Worm (Caenorhabditis elegans): ENCODE measurements around the gene gtap-2.

The gtap-2 gene

ce11 chrIII:9826005-9826404, 17.7 kb downstream of the gtap-2 start:
- TF ChIP-seq mep-1 (tag; optimal IDR thresholded peaks at IDR 0.05) (peak; percentile 3), unc-39 (tag; optimal IDR thresholded peaks at IDR 0.05) (no peak), sptf-1 (tag; optimal IDR thresholded peaks at IDR 0.05) (no peak)

DNA sequence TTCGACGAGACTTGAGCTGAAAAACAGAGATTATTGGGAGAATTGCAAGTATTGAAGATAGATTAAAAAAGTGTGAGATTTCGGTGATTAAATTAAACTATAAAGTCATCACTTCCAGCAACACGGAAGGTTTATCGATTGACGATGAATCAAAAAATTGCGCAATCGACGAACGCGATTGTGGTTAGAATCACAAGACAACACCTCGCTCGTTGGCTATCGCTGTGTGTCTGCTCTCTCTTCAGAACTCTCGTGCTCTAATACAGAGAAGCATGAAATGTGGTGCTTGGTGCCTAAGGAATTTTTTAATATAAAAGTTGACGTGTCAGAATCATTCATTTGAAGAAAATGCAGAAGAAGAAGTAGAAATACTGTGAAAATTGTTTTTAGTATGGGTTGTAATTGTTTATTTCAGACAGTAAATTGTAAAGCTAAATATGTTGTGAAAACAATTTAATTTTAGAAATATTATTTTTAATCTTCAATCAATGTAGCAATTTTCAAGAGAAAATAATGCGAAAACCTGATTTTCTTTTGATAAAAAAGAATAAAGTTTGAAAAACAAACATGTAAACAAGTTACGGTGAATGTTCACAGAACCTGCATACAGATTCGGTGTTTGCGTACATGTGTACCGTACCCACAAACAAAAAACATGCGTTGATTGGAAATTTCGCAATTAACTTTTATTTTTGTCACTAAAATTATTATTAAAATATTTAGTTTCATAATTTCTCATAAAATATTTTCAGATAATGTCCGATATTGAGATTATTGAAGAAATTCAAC, 19.0 kb downstream of the gtap-2 start, which contains the start of the genes ZK632.10 and ZK632.11:
Gene ZK632.10, minus strand, starts transcription at position 560 of the 789 bp plus-strand sequence.
Gene ZK632.11, plus strand, starts transcription at position 753 of the 789 bp plus-strand sequence.
- no peak for TF ChIP-seq nhr-76 (tag; optimal IDR thresholded peaks at IDR 0.05)
- TF ChIP-seq ceh-39 (tag; optimal IDR thresholded peaks at IDR 0.05): no peak
- TF ChIP-seq ceh-83 (GFP tag; optimal IDR thresholded peaks at IDR 0.05): no peak
- TF ChIP-seq elt-3 (tag; optimal IDR thresholded peaks at IDR 0.05): no peak
- TF ChIP-seq ham-2 (GFP tag; optimal IDR thresholded peaks at IDR 0.05): no peak
- peak; percentile 61 for TF ChIP-seq ces-1 (GFP tag; optimal IDR thresholded peaks at IDR 0.05)
- TF ChIP-seq snpc-4 (tag; optimal IDR thresholded peaks at IDR 0.05): no peak
- TF ChIP-seq sem-2 (GFP tag; optimal IDR thresholded peaks at IDR 0.05): no peak
- TF ChIP-seq lin-32 (GFP tag; optimal IDR thresholded peaks at IDR 0.05): no peak
- no peak for TF ChIP-seq lin-13 (tag; optimal IDR thresholded peaks at IDR 0.05)
- no peak for TF ChIP-seq mls-2 (tag; optimal IDR thresholded peaks at IDR 0.05)
- peak; percentile 38 for TF ChIP-seq zip-8 (tag; optimal IDR thresholded peaks at IDR 0.05)
- no peak for TF ChIP-seq cnd-1 (tag; optimal IDR thresholded peaks at IDR 0.05)
- TF ChIP-seq nhr-28 (tag; optimal IDR thresholded peaks at IDR 0.05): no peak
- TF ChIP-seq nhr-12 (tag; optimal IDR thresholded peaks at IDR 0.05): no peak
- no peak for TF ChIP-seq hlh-1 (tag; optimal IDR thresholded peaks at IDR 0.05)
- no peak for TF ChIP-seq elt-1 (tag; optimal IDR thresholded peaks at IDR 0.05; ENCODE audit: borderline replicate concordance, insufficient read depth)
- no peak for TF ChIP-seq unc-62 (GFP tag; optimal IDR thresholded peaks at IDR 0.05)
- TF ChIP-seq unc-39 (tag; optimal IDR thresholded peaks at IDR 0.05): no peak
- no peak for TF ChIP-seq blmp-1 (tag; optimal IDR thresholded peaks at IDR 0.05)
- no peak for TF ChIP-seq mab-5 (tag; optimal IDR thresholded peaks at IDR 0.05)
- no peak for TF ChIP-seq tbx-8 (GFP tag; optimal IDR thresholded peaks at IDR 0.05)
- TF ChIP-seq mep-1 (tag; optimal IDR thresholded peaks at IDR 0.05): peak; percentile 4
- no peak for TF ChIP-seq ztf-11 (tag; optimal IDR thresholded peaks at IDR 0.05)
- TF ChIP-seq lsy-2 (tag; optimal IDR thresholded peaks at IDR 0.05): peak; percentile 96
- TF ChIP-seq nhr-237 (tag; optimal IDR thresholded peaks at IDR 0.05): peak; percentile 9
- no peak for TF ChIP-seq M03D4.4 (tag; optimal IDR thresholded peaks at IDR 0.05)
- no peak for TF ChIP-seq ceh-43 (GFP tag; optimal IDR thresholded peaks at IDR 0.05)
- no peak for TF ChIP-seq unc-120 (tag; optimal IDR thresholded peaks at IDR 0.05; ENCODE audit: poor library complexity, severe bottlenecking)
- TF ChIP-seq drap-1 (GFP tag; optimal IDR thresholded peaks at IDR 0.05): no peak
- TF ChIP-seq nhr-2 (tag; optimal IDR thresholded peaks at IDR 0.05): no peak
- no peak for TF ChIP-seq sptf-1 (tag; optimal IDR thresholded peaks at IDR 0.05)
- no peak for TF ChIP-seq bed-3 (GFP tag; optimal IDR thresholded peaks at IDR 0.05)
- TF ChIP-seq pha-4 (tag; optimal IDR thresholded peaks at IDR 0.05): peak; percentile 76
- TF ChIP-seq flh-1 (GFP tag; optimal IDR thresholded peaks at IDR 0.05): no peak

- TF ChIP-seq nhr-28 (tag; optimal IDR thresholded peaks at IDR 0.05) (no peak), pha-4 (tag; optimal IDR thresholded peaks at IDR 0.05) (no peak), ham-2 (GFP tag; optimal IDR thresholded peaks at IDR 0.05) (no peak), ces-1 (GFP tag; optimal IDR thresholded peaks at IDR 0.05) (no peak), mab-5 (tag; optimal IDR thresholded peaks at IDR 0.05) (no peak), snpc-4 (tag; optimal IDR thresholded peaks at IDR 0.05) (no peak), lin-13 (tag; optimal IDR thresholded peaks at IDR 0.05) (no peak), elt-3 (tag; optimal IDR thresholded peaks at IDR 0.05) (no peak), nhr-237 (tag; optimal IDR thresholded peaks at IDR 0.05) (no peak), cnd-1 (tag; optimal IDR thresholded peaks at IDR 0.05) (no peak), blmp-1 (tag; optimal IDR thresholded peaks at IDR 0.05) (no peak), lin-32 (GFP tag; optimal IDR thresholded peaks at IDR 0.05) (no peak), bed-3 (GFP tag; optimal IDR thresholded peaks at IDR 0.05) (no peak), unc-39 (tag; optimal IDR thresholded peaks at IDR 0.05) (no peak)
Observed at ce11 chrIII:9830502-9830901, 22.2 kb downstream of the gtap-2 start, which contains the start of gene ZK632.12. TSS of gene ZK632.12 (plus strand) at chrIII:9830802.

Measured in whole organism, mixed stage, embryonic.